Worm (Caenorhabditis elegans): Measurements from ENCODE around the gene srh-170.

ce11 chrV:15392064-15392463 is 3.4 kb upstream of the srh-170 start:
- TF ChIP-seq pqm-1 (tag; optimal IDR thresholded peaks at IDR 0.05), result no peak
- no peak for TF ChIP-seq K02D7.2 (tag; optimal IDR thresholded peaks at IDR 0.05)
- no peak for TF ChIP-seq unc-55 (GFP tag; optimal IDR thresholded peaks at IDR 0.05)
- TF ChIP-seq ttx-3 (tag; optimal IDR thresholded peaks at IDR 0.05), result no peak
- TF ChIP-seq nhr-11 (tag; optimal IDR thresholded peaks at IDR 0.05), result no peak
- no peak for TF ChIP-seq C38D4.7 (GFP tag; optimal IDR thresholded peaks at IDR 0.05)
- TF ChIP-seq F13H6.1 (tag; optimal IDR thresholded peaks at IDR 0.05), result no peak
- no peak for TF ChIP-seq che-1 (tag; optimal IDR thresholded peaks at IDR 0.05)
- TF ChIP-seq tbx-2 (tag; optimal IDR thresholded peaks at IDR 0.05), result no peak
